Worm (Caenorhabditis elegans) whole organism, L4/young adult: Measurements from ENCODE around the gene F49F1.2.

Experiments
- W03F9.2 ChIP-seq: fragments of 150-350 bp; optimal IDR thresholded peaks from 2 replicates; lab custom pipeline; 2014; ENCODE audit warnings: missing biosample characterization, missing genetic modification characterization
- dao-5 ChIP-seq: sonication (generic microtip); optimal IDR thresholded peaks from 2 replicates; lab custom pipeline; 2016; ENCODE audit warnings: missing genotype, missing genetic modification characterization, moderate library complexity, missing compliant biosample characterization

DNA sequence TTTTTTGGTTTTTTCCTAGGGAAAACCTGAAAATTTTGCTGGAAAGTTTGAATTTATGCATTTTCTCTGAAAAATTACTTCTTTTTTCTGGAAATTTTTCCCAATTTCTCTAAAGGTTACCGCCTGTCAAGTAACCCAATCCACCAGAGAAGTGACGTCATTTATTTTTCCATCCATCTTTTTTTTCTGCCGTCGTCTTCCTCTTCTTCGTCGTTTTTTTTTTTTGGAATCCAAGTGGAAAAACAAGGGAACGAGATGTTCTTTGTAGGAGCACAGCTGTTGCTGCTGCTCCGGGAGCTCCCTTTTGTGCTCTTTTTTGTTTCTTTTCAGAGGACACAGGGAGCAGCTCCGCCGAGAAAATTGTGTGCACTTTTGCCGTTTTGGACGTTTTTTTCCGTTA, 21.4 kb upstream of the F49F1.2 start:
- TF ChIP-seq W03F9.2 (tag; lab: Kevin White, UChicago) (no peak), dao-5 (no peak)
